Fruit fly (Drosophila melanogaster): Measurements from ENCODE around the gene Polr2C.
A peak's percentile ranks its signal among the peaks of the same experiment; 100 is the strongest.

Polr2C gene

DNA sequence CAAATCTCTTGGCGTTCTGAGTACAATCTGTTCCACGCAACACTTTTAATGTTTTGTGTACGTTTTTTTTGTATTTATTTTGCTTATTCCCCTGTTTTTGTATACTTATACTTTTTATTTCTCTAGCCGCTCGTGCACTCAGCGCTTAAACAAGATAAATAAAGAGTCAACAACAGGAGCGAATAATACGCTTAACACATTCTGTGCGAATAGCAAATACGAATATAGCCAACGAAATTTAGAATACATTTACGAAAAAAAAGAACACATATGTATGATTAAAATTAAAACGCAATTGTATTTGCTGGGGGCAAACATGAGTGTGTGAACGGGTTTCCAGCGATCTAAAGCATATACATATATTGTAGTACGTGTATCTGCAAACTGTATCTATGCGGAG, 48.8 kb downstream of the Polr2C start:
- no peak for TF ChIP-seq kay (GFP tag; ENCODE audit: borderline replicate concordance)
- no peak for TF ChIP-seq bab1 (GFP tag; optimal IDR thresholded peaks at IDR 0.05)
- TF ChIP-seq toe (GFP tag; optimal IDR thresholded peaks at IDR 0.05) = no peak
- no peak for TF ChIP-seq CG33017 (tag; optimal IDR thresholded peaks at IDR 0.05)
- peak; percentile 30 for TF ChIP-seq CG7045 (GFP tag; optimal IDR thresholded peaks at IDR 0.05)
- no peak for TF ChIP-seq ovo (GFP tag; optimal IDR thresholded peaks at IDR 0.05)

Measured in whole organism, adult.